Fruit fly (Drosophila melanogaster): Measurements from ENCODE around the gene CG3961.
A peak's percentile ranks its signal among the peaks of the same experiment; 100 is the strongest.

Gene CG3961

DNA sequence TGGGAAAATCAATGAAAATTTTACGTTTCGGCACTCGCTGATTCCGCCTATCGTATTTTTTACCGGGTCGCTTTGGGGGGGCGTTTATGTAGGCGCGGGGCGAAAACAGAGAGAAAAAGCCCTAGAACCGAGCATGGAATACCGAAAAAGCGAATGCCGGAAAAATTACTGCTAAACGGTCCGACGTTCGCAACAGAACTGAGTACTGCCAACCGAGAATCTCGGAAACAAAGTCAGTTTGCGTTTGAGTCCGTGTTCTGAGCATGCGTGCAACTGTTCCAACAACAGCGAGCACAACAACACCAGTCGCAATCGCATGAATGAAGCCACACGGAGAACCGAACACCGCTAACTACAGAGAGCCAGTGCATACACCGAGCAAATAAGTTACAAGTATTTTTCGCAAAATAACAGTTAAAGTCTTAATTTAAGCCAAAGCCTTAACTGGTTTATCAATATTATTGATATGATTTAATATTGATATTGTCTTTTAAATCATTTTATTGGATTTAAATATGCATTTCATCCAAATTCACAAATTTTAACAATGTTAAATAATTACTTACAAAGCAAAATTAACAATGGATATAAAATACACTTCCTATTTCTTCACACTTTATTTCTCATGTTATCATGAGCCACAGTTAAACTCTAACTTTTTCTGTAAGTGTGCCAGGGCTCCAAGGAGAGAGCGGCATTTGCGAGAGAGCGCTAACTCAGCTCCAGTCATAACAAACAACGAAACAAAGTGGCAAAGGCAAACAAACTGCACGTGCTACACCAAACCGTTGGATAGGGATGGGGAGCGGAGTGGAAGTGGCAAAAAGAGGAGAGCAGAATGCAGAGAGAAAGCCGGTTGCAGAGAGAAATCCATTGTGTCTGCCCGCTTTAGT is at the start of gene CG3961 (continued):
- TF ChIP-seq Lhr (GFP tag; optimal IDR thresholded peaks at IDR 0.05) = peak; percentile 95
- TF ChIP-seq Antp (GFP tag; optimal IDR thresholded peaks at IDR 0.05) = peak; percentile 72
- TF ChIP-seq CG4707 (GFP tag; optimal IDR thresholded peaks at IDR 0.05) = peak; percentile 89
- TF ChIP-seq kni (GFP tag; optimal IDR thresholded peaks at IDR 0.05) = peak; percentile 86
- TF ChIP-seq bcd (GFP tag; optimal IDR thresholded peaks at IDR 0.05) = peak; percentile 97
- TF ChIP-seq sqz (GFP tag; optimal IDR thresholded peaks at IDR 0.05) = peak; percentile 97
- peak; percentile 99 for TF ChIP-seq gem (tag; optimal IDR thresholded peaks at IDR 0.05)
- peak; percentile 98 for TF ChIP-seq Asciz (GFP tag; optimal IDR thresholded peaks at IDR 0.05)
- TF ChIP-seq CG30403 (GFP tag; optimal IDR thresholded peaks at IDR 0.05) = peak; percentile 99
- peak; percentile 100 for TF ChIP-seq Sox100B (GFP tag; optimal IDR thresholded peaks at IDR 0.05)
- TF ChIP-seq Rx (GFP tag; IDR thresholded peaks at IDR 0.05) = peak; percentile 64
- TF ChIP-seq CG10543 (GFP tag; optimal IDR thresholded peaks at IDR 0.05) = peak; percentile 95
- peak; percentile 91 for TF ChIP-seq klu (GFP tag; IDR thresholded peaks at IDR 0.05)
- peak; percentile 94 for TF ChIP-seq Fer3 (tag; optimal IDR thresholded peaks at IDR 0.05)
- peak in 1 of 2 experiments; percentile 72 for TF ChIP-seq crp (GFP tag; optimal IDR thresholded peaks at IDR 0.05)
- no peak; the same call in 1 of the 2 replicates for TF ChIP-seq sens-2 (GFP tag; IDR thresholded peaks at IDR 0.05)
- TF ChIP-seq jing (GFP tag; optimal IDR thresholded peaks at IDR 0.05) = peak; percentile 92
- peak; percentile 89 for TF ChIP-seq Nf-YC (tag; optimal IDR thresholded peaks at IDR 0.05)
- peak; percentile 87 for TF ChIP-seq pho (GFP tag; optimal IDR thresholded peaks at IDR 0.05)
- peak; percentile 69; the same call in 1 of the 2 replicates for TF ChIP-seq toy (GFP tag; IDR thresholded peaks at IDR 0.05)
- peak; percentile 83 for TF ChIP-seq CG10274 (GFP tag; optimal IDR thresholded peaks at IDR 0.05)
- TF ChIP-seq Doc3 (GFP tag; IDR thresholded peaks at IDR 0.05; ENCODE audit: partially characterized antibody) = no peak
- TF ChIP-seq CG15696 (tag; optimal IDR thresholded peaks at IDR 0.05) = peak; percentile 94
- TF ChIP-seq Adf1 (GFP tag; IDR thresholded peaks at IDR 0.05) = peak; percentile 40
- TF ChIP-seq lbe (GFP tag; optimal IDR thresholded peaks at IDR 0.05) = peak; percentile 94
- peak; percentile 89 for TF ChIP-seq NC2β (GFP tag; optimal IDR thresholded peaks at IDR 0.05)
- peak in 1 of 2 experiments; percentile 74 for TF ChIP-seq insv (GFP tag; optimal IDR thresholded peaks at IDR 0.05)
- TF ChIP-seq seq (GFP tag; IDR thresholded peaks at IDR 0.05) = peak; percentile 89
- TF ChIP-seq wdn (GFP tag; IDR thresholded peaks at IDR 0.05) = peak; percentile 80
- peak; percentile 99 for TF ChIP-seq CG10979 (tag; optimal IDR thresholded peaks at IDR 0.05)
- TF ChIP-seq E2f2 (GFP tag; IDR thresholded peaks at IDR 0.05) = peak; percentile 79
- TF ChIP-seq ash1 (GFP tag; optimal IDR thresholded peaks at IDR 0.05) = no peak
- TF ChIP-seq CG1024 (GFP tag; IDR thresholded peaks at IDR 0.05) = peak; percentile 79
- TF ChIP-seq pan (optimal IDR thresholded peaks at IDR 0.05) = no peak
- TF ChIP-seq pan (GFP tag; optimal IDR thresholded peaks at IDR 0.05 in 1 of 2, IDR thresholded peaks at IDR 0.05 in 1 of 2) = peak in 1 of 2 experiments; percentile 93
- TF ChIP-seq tna (GFP tag; IDR thresholded peaks at IDR 0.05; ENCODE audit: partially characterized antibody) = no peak
- peak; percentile 92 for TF ChIP-seq CG17568 (GFP tag; optimal IDR thresholded peaks at IDR 0.05)
- no peak for TF ChIP-seq gro (GFP tag; optimal IDR thresholded peaks at IDR 0.05)
- peak; percentile 58 for TF ChIP-seq Myb (GFP tag; optimal IDR thresholded peaks at IDR 0.05)
- TF ChIP-seq CG17385 (GFP tag; optimal IDR thresholded peaks at IDR 0.05) = peak; percentile 96
- peak; percentile 99 for TF ChIP-seq CG13424 (tag; optimal IDR thresholded peaks at IDR 0.05)
- peak; percentile 98 for TF ChIP-seq dmrt11E (tag; optimal IDR thresholded peaks at IDR 0.05)
- TF ChIP-seq Mad (GFP tag; optimal IDR thresholded peaks at IDR 0.05) = peak; percentile 91
- TF ChIP-seq B-H1 (GFP tag; IDR thresholded peaks at IDR 0.05) = peak; percentile 83; the same call in 2 of the 3 replicates
- peak; percentile 97 for TF ChIP-seq HLHmδ (GFP tag; optimal IDR thresholded peaks at IDR 0.05)
- TF ChIP-seq CG10209 (GFP tag; optimal IDR thresholded peaks at IDR 0.05) = peak; percentile 98
- TF ChIP-seq bsh (GFP tag; optimal IDR thresholded peaks at IDR 0.05) = peak; percentile 97 to 98

Data from whole organism, embryonic.